Fruit fly (Drosophila melanogaster): ENCODE measurements around the gene CG7017.

CG7017 gene

DNA sequence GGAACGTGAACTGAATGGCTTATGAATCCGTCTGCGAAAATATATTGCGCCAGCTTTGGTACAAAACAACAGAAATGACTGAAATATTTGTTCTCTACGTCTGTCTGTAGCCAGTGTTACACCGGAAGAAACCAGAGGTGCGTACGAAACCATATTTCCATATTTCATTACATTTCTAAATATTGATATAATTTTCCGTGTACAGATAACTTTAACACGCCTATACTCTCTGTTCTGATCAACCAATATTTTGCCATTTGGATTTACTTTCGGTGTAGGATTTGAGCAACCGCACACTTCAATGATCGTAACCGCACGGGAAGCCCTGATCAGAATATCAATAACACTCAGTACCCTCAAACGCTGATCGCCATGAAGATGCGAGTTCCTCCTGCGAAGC lies 17.2 kb downstream of the CG7017 start:
- TF ChIP-seq dpn (GFP tag; optimal IDR thresholded peaks at IDR 0.05) (peak; percentile 38 to 50), unpg (GFP tag; optimal IDR thresholded peaks at IDR 0.05) (peak; percentile 57), dimm (GFP tag; IDR thresholded peaks at IDR 0.05) (no peak), tup (GFP tag; optimal IDR thresholded peaks at IDR 0.05) (no peak), CG7372 (GFP tag; IDR thresholded peaks at IDR 0.05) (peak; percentile 24; the same call in 1 of the 2 replicates), lilli (GFP tag; optimal IDR thresholded peaks at IDR 0.05) (peak; percentile 48), tx (GFP tag; optimal IDR thresholded peaks at IDR 0.05) (no peak), row (GFP tag; IDR thresholded peaks at IDR 0.05) (peak; percentile 68), CG12071 (GFP tag; optimal IDR thresholded peaks at IDR 0.05) (peak; percentile 14), sc (optimal IDR thresholded peaks at IDR 0.05) (no peak), sc (GFP tag; optimal IDR thresholded peaks at IDR 0.05) (peak; percentile 2), Sin3A (optimal IDR thresholded peaks at IDR 0.05) (no peak), CG12942 (GFP tag; optimal IDR thresholded peaks at IDR 0.05) (peak; percentile 4), CG9817 (tag; optimal IDR thresholded peaks at IDR 0.05) (peak; percentile 48), CG12155 (GFP tag; optimal IDR thresholded peaks at IDR 0.05) (peak; percentile 6), chinmo (GFP tag; IDR thresholded peaks at IDR 0.05; ENCODE audit: partially characterized antibody) (0 out of 4 replicates have a peak, but pooled peaks have one; percentile 35), Sox102F (GFP tag; optimal IDR thresholded peaks at IDR 0.05) (peak; percentile 24), CG13424 (tag; optimal IDR thresholded peaks at IDR 0.05) (peak; percentile 25), Lpt (GFP tag; optimal IDR thresholded peaks at IDR 0.05) (no peak), CG2202 (tag; optimal IDR thresholded peaks at IDR 0.05) (no peak), CG31388 (GFP tag; optimal IDR thresholded peaks at IDR 0.05) (no peak), CG8388 (GFP tag; optimal IDR thresholded peaks at IDR 0.05) (peak; percentile 11), CG15514 (GFP tag; optimal IDR thresholded peaks at IDR 0.05) (peak; percentile 31), Xrp1 (GFP tag; IDR thresholded peaks at IDR 0.05) (peak; percentile 55; the same call in 1 of the 2 replicates), dati (GFP tag; IDR thresholded peaks at IDR 0.05) (no peak), CG6689 (GFP tag; IDR thresholded peaks at IDR 0.05) (peak; percentile 62; the same call in 1 of the 2 replicates), otp (GFP tag; IDR thresholded peaks at IDR 0.05) (peak; percentile 59; the same call in 1 of the 3 replicates), CG1602 (GFP tag; optimal IDR thresholded peaks at IDR 0.05) (peak; percentile 31), caup (GFP tag; optimal IDR thresholded peaks at IDR 0.05; ENCODE audit: severe bottlenecking) (peak; percentile 16), CG16863 (GFP tag; optimal IDR thresholded peaks at IDR 0.05) (no peak), phol (tag; optimal IDR thresholded peaks at IDR 0.05) (peak; percentile 35), CoRest (tag; optimal IDR thresholded peaks at IDR 0.05) (peak; percentile 64), CG10654 (GFP tag; optimal IDR thresholded peaks at IDR 0.05) (peak; percentile 29), Side (GFP tag; optimal IDR thresholded peaks at IDR 0.05) (no peak), CG10366 (GFP tag; IDR thresholded peaks at IDR 0.05) (peak; percentile 50; the same call in 1 of the 2 replicates), Rfx (GFP tag; IDR thresholded peaks at IDR 0.05) (peak; percentile 65), slp2 (GFP tag; optimal IDR thresholded peaks at IDR 0.05) (peak; percentile 17), CG18476 (GFP tag; optimal IDR thresholded peaks at IDR 0.05) (peak; percentile 17), CkIIα-i1 (GFP tag; IDR thresholded peaks at IDR 0.05) (no peak), lmd (GFP tag; IDR thresholded peaks at IDR 0.05) (peak; percentile 43; the same call in 1 of the 2 replicates), CG13287 (GFP tag; IDR thresholded peaks at IDR 0.05; ENCODE audit: partially characterized antibody) (no peak), CG3407 (GFP tag; optimal IDR thresholded peaks at IDR 0.05) (no peak), Ets65A (GFP tag) (peak; percentile 50), Neu2 (GFP tag; optimal IDR thresholded peaks at IDR 0.05; ENCODE audit: borderline replicate concordance) (no peak), az2 (GFP tag; optimal IDR thresholded peaks at IDR 0.05) (peak; percentile 1), E2f1 (GFP tag; IDR thresholded peaks at IDR 0.05) (peak; percentile 25; the same call in 1 of the 2 replicates), CG11456 (GFP tag; IDR thresholded peaks at IDR 0.05) (no peak), unc-4 (GFP tag; IDR thresholded peaks at IDR 0.05; ENCODE audit: partially characterized antibody) (no peak), CG31224 (GFP tag; IDR thresholded peaks at IDR 0.05) (0 out of 2 replicates have a peak, but pooled peaks have one; percentile 29), bab2 (GFP tag; optimal IDR thresholded peaks at IDR 0.05) (peak; percentile 42), CG34422 (GFP tag; IDR thresholded peaks at IDR 0.05) (peak; percentile 48; the same call in 1 of the 3 replicates)

Data from whole organism, embryonic.